Worm (Caenorhabditis elegans): Measurements from ENCODE around the gene nlp-33.

DNA sequence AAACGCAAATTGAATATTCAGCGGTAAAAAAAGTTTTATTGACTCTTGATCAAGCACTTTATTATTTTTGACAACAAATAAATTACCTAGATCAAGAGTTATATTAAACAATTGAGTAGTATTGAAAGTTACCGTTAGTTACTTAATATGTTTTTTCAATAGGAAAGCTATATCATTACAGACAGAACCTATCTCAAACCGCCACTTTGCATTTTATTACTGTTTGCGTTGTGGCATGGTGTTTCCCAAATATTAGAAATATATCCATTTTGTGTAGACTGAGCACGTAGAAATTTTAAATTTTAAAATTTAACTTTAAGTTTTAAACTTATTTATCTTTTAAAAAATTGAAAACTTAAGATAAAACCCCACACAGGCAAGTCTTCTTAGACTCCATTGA, 42.7 kb upstream of the nlp-33 start:
- TF ChIP-seq B0310.2 (tag; optimal IDR thresholded peaks at IDR 0.05) (no peak), tbx-37 (GFP tag; conservative IDR thresholded peaks at IDR 0.05) (no peak), tra-4 (tag; optimal IDR thresholded peaks at IDR 0.05) (no peak), ama-1 (optimal IDR thresholded peaks at IDR 0.05) (no peak), aly-1 (tag; optimal IDR thresholded peaks at IDR 0.05) (no peak), pes-1 (GFP tag; IDR thresholded peaks at IDR 0.05) (no peak)
